Fruit fly (Drosophila melanogaster) whole organism, prepupa: ENCODE results near the gene APC4.

Source experiments
- Blimp-1 ChIP-seq: fragments of 200-800 bp; sonication (Bioruptor generic); optimal IDR thresholded peaks from 3 replicates; lab custom pipeline; 2017; ENCODE audit warnings: missing biosample characterization, missing genetic modification characterization, mild to moderate bottlenecking, moderate library complexity, missing genetic modification reagents
- CG10631 ChIP-seq: fragments of 200-800 bp; sonication (Bioruptor generic); optimal IDR thresholded peaks from 2 replicates; lab custom pipeline; 2016; ENCODE audit warnings: missing biosample characterization, missing genetic modification characterization
- CG10669 ChIP-seq: fragments of 200-800 bp; sonication (Bioruptor generic); optimal IDR thresholded peaks from 3 replicates; lab custom pipeline; 2018; ENCODE audit warnings: missing biosample characterization, mild to moderate bottlenecking, missing genetic modification characterization, moderate library complexity
- CG11294 ChIP-seq: fragments of 200-800 bp; sonication (Bioruptor generic); IDR thresholded peaks from 2 replicates; pipeline ENCODE4 v1.3.6; 2022; ENCODE audit warnings: missing biosample characterization, missing genetic modification characterization
- CG11902 ChIP-seq: fragments of 200-800 bp; sonication (Bioruptor generic); optimal IDR thresholded peaks from 3 replicates; lab custom pipeline; 2016; ENCODE audit warnings: missing biosample characterization, missing genetic modification characterization
- CG15336 ChIP-seq: fragments of 200-800 bp; sonication (Bioruptor generic); IDR thresholded peaks from 2 replicates; pipeline ENCODE4 v1.3.6; 2022; ENCODE audit warnings: missing biosample characterization, missing genetic modification characterization
- CG1621 ChIP-seq: fragments of 200-800 bp; sonication (Bioruptor generic); optimal IDR thresholded peaks from 3 replicates; lab custom pipeline; 2018; ENCODE audit warnings: missing biosample characterization, mild to moderate bottlenecking, missing genetic modification characterization
- CG3032 ChIP-seq: fragments of 200-800 bp; optimal IDR thresholded peaks from 2 replicates; lab custom pipeline; 2019; ENCODE audit warnings: missing biosample characterization, mild to moderate bottlenecking, missing genetic modification characterization, moderate library complexity
- CG31627 ChIP-seq: fragments of 200-800 bp; sonication (Bioruptor generic); optimal IDR thresholded peaks from 3 replicates; lab custom pipeline; 2016; ENCODE audit warnings: missing biosample characterization, missing genetic modification characterization
- CG32006 ChIP-seq: fragments of 200-800 bp; sonication (Bioruptor generic); optimal IDR thresholded peaks from 3 replicates; lab custom pipeline; 2017; ENCODE audit warnings: missing biosample characterization, mild to moderate bottlenecking, missing genetic modification characterization
- CG34406 ChIP-seq: fragments of 200-800 bp; sonication (Bioruptor generic); optimal IDR thresholded peaks from 3 replicates; lab custom pipeline; 2016; ENCODE audit warnings: missing biosample characterization, missing genetic modification characterization
- CG3919 ChIP-seq: fragments of 200-800 bp; sonication (Bioruptor generic); optimal IDR thresholded peaks from 3 replicates; lab custom pipeline; 2016; ENCODE audit warnings: missing biosample characterization, missing genetic modification characterization
- CG4318 ChIP-seq: fragments of 200-800 bp; sonication (Bioruptor generic); optimal IDR thresholded peaks from 3 replicates; lab custom pipeline; 2017; ENCODE audit warnings: missing biosample characterization, mild to moderate bottlenecking, missing genetic modification characterization
- CG6163 ChIP-seq: fragments of 200-800 bp; sonication (Bioruptor generic); IDR thresholded peaks from 3 replicates; pipeline ENCODE4 v1.3.6; 2022; ENCODE audit warnings: missing biosample characterization, missing genetic modification characterization
- CG6792 ChIP-seq: fragments of 200-800 bp; sonication (Bioruptor generic); optimal IDR thresholded peaks from 3 replicates; lab custom pipeline; 2016; ENCODE audit warnings: missing biosample characterization, missing genetic modification characterization
- CG6808 ChIP-seq: fragments of 200-800 bp; sonication (Bioruptor generic); optimal IDR thresholded peaks from 3 replicates; lab custom pipeline; 2017; ENCODE audit warnings: missing biosample characterization, missing genetic modification characterization, mild to moderate bottlenecking, moderate library complexity, missing genetic modification reagents
- CG8119 ChIP-seq: fragments of 200-800 bp; sonication (Bioruptor generic); IDR thresholded peaks from 3 replicates; pipeline ENCODE4 v1.3.6; 2022; ENCODE audit warnings: missing biosample characterization, missing genetic modification characterization
- CG8319 ChIP-seq: fragments of 200-800 bp; sonication (Bioruptor generic); optimal IDR thresholded peaks from 3 replicates; lab custom pipeline; 2016; ENCODE audit warnings: missing biosample characterization, missing genetic modification characterization
- CG8632 ChIP-seq: fragments of 200-800 bp; sonication (Bioruptor generic); optimal IDR thresholded peaks from 3 replicates; lab custom pipeline; 2016; ENCODE audit warnings: missing biosample characterization, missing genetic modification characterization
- CG9139 ChIP-seq: fragments of 200-800 bp; sonication (Bioruptor generic); optimal IDR thresholded peaks from 3 replicates; lab custom pipeline; 2017; ENCODE audit warnings: missing biosample characterization, mild to moderate bottlenecking, missing genetic modification characterization
- Eip75B ChIP-seq: fragments of 200-800 bp; sonication (Bioruptor generic); optimal IDR thresholded peaks from 3 replicates; lab custom pipeline; 2016; ENCODE audit warnings: missing biosample characterization, missing genetic modification characterization
- Eip78C ChIP-seq: fragments of 200-800 bp; sonication (Bioruptor generic); peaks from one replicate; lab custom pipeline; 2016; ENCODE audit warnings: missing biosample characterization, missing genetic modification characterization
- Ets96B ChIP-seq: fragments of 200-800 bp; optimal IDR thresholded peaks from 2 replicates; lab custom pipeline; 2019; ENCODE audit warnings: missing biosample characterization, mild to moderate bottlenecking, missing genetic modification characterization, moderate library complexity
- Gug ChIP-seq: fragments of 200-800 bp; sonication (Bioruptor generic); IDR thresholded peaks from 2 replicates; pipeline ENCODE4 v1.3.6; 2022; ENCODE audit warnings: missing biosample characterization, missing genetic modification characterization
- Hr38 ChIP-seq: sonication (Bioruptor generic); optimal IDR thresholded peaks from 2 replicates; lab custom pipeline; 2016; ENCODE audit warnings: missing biosample characterization, missing genetic modification characterization
- Hr39 ChIP-seq: fragments of 200-800 bp; sonication (Bioruptor generic); optimal IDR thresholded peaks from 2 replicates; lab custom pipeline; 2016; ENCODE audit warnings: missing biosample characterization, missing genetic modification characterization
- Hr4 ChIP-seq: fragments of 200-800 bp; sonication (Bioruptor generic); optimal IDR thresholded peaks from 3 replicates; lab custom pipeline; 2016; ENCODE audit warnings: missing biosample characterization, missing genetic modification characterization
- Lpt ChIP-seq: fragments of 200-800 bp; sonication (Bioruptor generic); optimal IDR thresholded peaks from 3 replicates; lab custom pipeline; 2016; ENCODE audit warnings: missing biosample characterization, missing genetic modification characterization
- Met ChIP-seq: fragments of 200-800 bp; sonication (Bioruptor generic); optimal IDR thresholded peaks from 3 replicates; lab custom pipeline; 2016; ENCODE audit warnings: missing biosample characterization, missing genetic modification characterization
- OdsH ChIP-seq: fragments of 200-800 bp; sonication (Bioruptor generic); optimal IDR thresholded peaks from 3 replicates; lab custom pipeline; 2016; ENCODE audit warnings: missing biosample characterization, missing genetic modification characterization
- Smox ChIP-seq: fragments of 200-800 bp; sonication (Bioruptor generic); optimal IDR thresholded peaks from 3 replicates; lab custom pipeline; 2016; ENCODE audit warnings: missing biosample characterization, missing genetic modification characterization
- Sox14 ChIP-seq: fragments of 200-800 bp; sonication (Bioruptor generic); optimal IDR thresholded peaks from 3 replicates; lab custom pipeline; 2016; ENCODE audit warnings: missing biosample characterization, missing genetic modification characterization
- achi ChIP-seq: fragments of 200-800 bp; sonication (Bioruptor generic); optimal IDR thresholded peaks from 3 replicates; lab custom pipeline; 2016; ENCODE audit warnings: missing biosample characterization, missing genetic modification characterization
- acj6 ChIP-seq: fragments of 200-800 bp; sonication (Bioruptor generic); optimal IDR thresholded peaks from 3 replicates; lab custom pipeline; 2016; ENCODE audit warnings: missing biosample characterization, missing genetic modification characterization
- cyc ChIP-seq: fragments of 200-800 bp; sonication (Bioruptor generic); optimal IDR thresholded peaks from 3 replicates; lab custom pipeline; 2016; ENCODE audit warnings: missing biosample characterization, missing genetic modification characterization
- dac ChIP-seq: fragments of 200-800 bp; sonication (Bioruptor generic); optimal IDR thresholded peaks from 2 replicates; lab custom pipeline; 2017; ENCODE audit warnings: missing biosample characterization, mild to moderate bottlenecking, missing genetic modification characterization
- esn ChIP-seq: fragments of 200-800 bp; sonication (Bioruptor generic); optimal IDR thresholded peaks from 2 replicates; lab custom pipeline; 2016; ENCODE audit warnings: missing biosample characterization, mild to moderate bottlenecking, missing genetic modification characterization, moderate library complexity
- fd59A ChIP-seq: fragments of 200-800 bp; sonication (Bioruptor generic); optimal IDR thresholded peaks from 2 replicates; lab custom pipeline; 2017; ENCODE audit warnings: missing biosample characterization, mild to moderate bottlenecking, missing genetic modification characterization, missing genetic modification reagents
- fd85E ChIP-seq: fragments of 200-800 bp; sonication (Bioruptor generic); optimal IDR thresholded peaks from 3 replicates; lab custom pipeline; 2016; ENCODE audit warnings: missing biosample characterization, missing genetic modification characterization
- fkh ChIP-seq: fragments of 200-800 bp; sonication (Bioruptor generic); optimal IDR thresholded peaks from 3 replicates; lab custom pipeline; 2017; ENCODE audit warnings: missing biosample characterization, mild to moderate bottlenecking, missing genetic modification characterization, moderate library complexity
- lz ChIP-seq: fragments of 200-800 bp; sonication (Bioruptor generic); optimal IDR thresholded peaks from 3 replicates; lab custom pipeline; 2016; ENCODE audit warnings: missing biosample characterization, missing genetic modification characterization
- net ChIP-seq: fragments of 200-800 bp; sonication (Bioruptor generic); optimal IDR thresholded peaks from 3 replicates; lab custom pipeline; 2016; ENCODE audit warnings: missing biosample characterization, missing genetic modification characterization
- pdm3 ChIP-seq: fragments of 200-800 bp; sonication (Bioruptor generic); optimal IDR thresholded peaks from 3 replicates; lab custom pipeline; 2016; ENCODE audit warnings: missing biosample characterization, missing genetic modification characterization
- salr ChIP-seq, 2 experiments: fragments of 200-800 bp; sonication (Bioruptor generic); optimal IDR thresholded peaks; 3 replicates each; lab custom pipeline; 2016 to 2018; ENCODE audit warnings: missing biosample characterization in 2 of 2, missing genetic modification characterization in 2 of 2, mild to moderate bottlenecking in 1 of 2
- spab ChIP-seq: fragments of 200-800 bp; sonication (Bioruptor generic); optimal IDR thresholded peaks from 2 replicates; lab custom pipeline; 2017; ENCODE audit warnings: missing biosample characterization, mild to moderate bottlenecking, missing genetic modification characterization, missing genetic modification reagents
- svp ChIP-seq: fragments of 200-800 bp; sonication (Bioruptor generic); peaks from one replicate; lab custom pipeline; 2016; ENCODE audit warnings: missing biosample characterization, missing genetic modification characterization
- topi ChIP-seq: fragments of 200-800 bp; sonication (Bioruptor generic); optimal IDR thresholded peaks from 3 replicates; lab custom pipeline; 2016; ENCODE audit warnings: missing biosample characterization, missing genetic modification characterization
- vri ChIP-seq: fragments of 200-800 bp; sonication (Bioruptor generic); optimal IDR thresholded peaks from 3 replicates; lab custom pipeline; 2016; ENCODE audit warnings: missing biosample characterization, mild to moderate bottlenecking, missing genetic modification characterization

Gene APC4

dm6 chrX:9046383-9046941, 36.3 kb upstream of the APC4 start:
- peak; percentile 28 for TF ChIP-seq CG3032 (tag; lab: Kevin White, UChicago)
- TF ChIP-seq vri, result peak; percentile 4
- TF ChIP-seq Hr4 (GFP tag; lab: Kevin White, UChicago), result no peak
- peak; percentile 6 for TF ChIP-seq Sox14
- TF ChIP-seq CG6163, result peak; percentile 50
- no peak for TF ChIP-seq CG1621 (tag; lab: Kevin White, UChicago)
- no peak for TF ChIP-seq CG8319 (GFP tag; lab: Kevin White, UChicago)
- TF ChIP-seq lz, result peak; percentile 26
- TF ChIP-seq OdsH (GFP tag; lab: Kevin White, UChicago), result peak; percentile 34
- no peak for TF ChIP-seq CG6808 (GFP tag; lab: Kevin White, UChicago)
- TF ChIP-seq Eip78C (GFP tag; lab: Kevin White, UChicago), result peak; percentile 86
- TF ChIP-seq CG32006 (GFP tag; lab: Kevin White, UChicago), result peak; percentile 15
- TF ChIP-seq spab (GFP tag; lab: Kevin White, UChicago), result peak; percentile 32
- no peak for TF ChIP-seq cyc (GFP tag; lab: Kevin White, UChicago)
- TF ChIP-seq achi (GFP tag; lab: Kevin White, UChicago), result peak; percentile 34
- TF ChIP-seq pdm3 (GFP tag; lab: Kevin White, UChicago), result peak; percentile 41
- peak; percentile 20 for TF ChIP-seq Eip75B
- peak; percentile 41 for TF ChIP-seq CG10669
- peak; percentile 29 for TF ChIP-seq CG10631 (GFP tag; lab: Kevin White, UChicago)
- 0 out of 2 replicates have a peak, but pooled peaks have one; percentile 9 for TF ChIP-seq CG15336
- peak; percentile 35 for TF ChIP-seq Hr39 (GFP tag; lab: Kevin White, UChicago)
- peak; percentile 5 for TF ChIP-seq fd59A (GFP tag; lab: Kevin White, UChicago)
- TF ChIP-seq CG6792 (GFP tag; lab: Kevin White, UChicago), result peak; percentile 23
- peak; percentile 22 for TF ChIP-seq CG31627 (GFP tag; lab: Kevin White, UChicago)
- TF ChIP-seq acj6 (GFP tag; lab: Kevin White, UChicago), result peak; percentile 33
- TF ChIP-seq Ets96B (tag; lab: Kevin White, UChicago), result peak; percentile 43
- peak; percentile 15 for TF ChIP-seq CG34406 (GFP tag; lab: Kevin White, UChicago)
- TF ChIP-seq CG8632 (GFP tag; lab: Kevin White, UChicago), result peak; percentile 44
- TF ChIP-seq esn (GFP tag; lab: Kevin White, UChicago), result peak; percentile 32
- TF ChIP-seq Blimp-1 (GFP tag; lab: Kevin White, UChicago), result no peak
- TF ChIP-seq Smox (GFP tag; lab: Kevin White, UChicago), result peak; percentile 31
- no peak for TF ChIP-seq fd85E (GFP tag; lab: Kevin White, UChicago)
- peak; percentile 15 for TF ChIP-seq topi
- TF ChIP-seq Met (GFP tag; lab: Kevin White, UChicago), result peak; percentile 25
- TF ChIP-seq net (GFP tag; lab: Kevin White, UChicago), result no peak
- TF ChIP-seq CG8119 (GFP tag; lab: Robert Waterston, UW), result peak; percentile 46; the same call in 1 of the 3 replicates
- peak; percentile 64 for TF ChIP-seq svp (GFP tag; lab: Kevin White, UChicago)

dm6 chrX:9046986-9047385, 35.7 kb upstream of the APC4 start:
- peak; percentile 62 for TF ChIP-seq CG32006 (GFP tag; lab: Kevin White, UChicago)
- TF ChIP-seq Hr38, result no peak
- TF ChIP-seq net (GFP tag; lab: Kevin White, UChicago), result peak; percentile 46
- peak; percentile 66 for TF ChIP-seq acj6 (GFP tag; lab: Kevin White, UChicago)
- TF ChIP-seq CG4318 (GFP tag; lab: Kevin White, UChicago), result peak; percentile 57
- TF ChIP-seq CG3032 (tag; lab: Kevin White, UChicago), result peak; percentile 57
- peak; percentile 5 for TF ChIP-seq CG34406 (GFP tag; lab: Kevin White, UChicago)
- peak; percentile 75 for TF ChIP-seq Gug (GFP tag; lab: Robert Waterston, UW)
- peak; percentile 13 for TF ChIP-seq Smox (GFP tag; lab: Kevin White, UChicago)
- TF ChIP-seq topi, result peak; percentile 32
- TF ChIP-seq Hr4 (GFP tag; lab: Kevin White, UChicago), result peak; percentile 69
- peak; percentile 77 for TF ChIP-seq CG11294 (GFP tag; lab: Robert Waterston, UW)
- peak; percentile 27 for TF ChIP-seq Eip75B
- peak; percentile 33 for TF ChIP-seq CG31627 (GFP tag; lab: Kevin White, UChicago)
- peak; percentile 26 for TF ChIP-seq dac (GFP tag; lab: Kevin White, UChicago)
- TF ChIP-seq CG8319 (GFP tag; lab: Kevin White, UChicago), result no peak
- peak; percentile 63 for TF ChIP-seq CG10669
- peak; percentile 45 for TF ChIP-seq Lpt
- peak; percentile 76 for TF ChIP-seq CG8119 (GFP tag; lab: Robert Waterston, UW)
- TF ChIP-seq OdsH (GFP tag; lab: Kevin White, UChicago), result peak; percentile 55
- TF ChIP-seq CG9139 (GFP tag; lab: Kevin White, UChicago), result no peak
- TF ChIP-seq fkh (GFP tag; lab: Kevin White, UChicago), result no peak
- TF ChIP-seq CG11902 (GFP tag; lab: Kevin White, UChicago), result peak; percentile 35
- TF ChIP-seq fd85E (GFP tag; lab: Kevin White, UChicago), result no peak
- no peak for TF ChIP-seq CG6808 (GFP tag; lab: Kevin White, UChicago)
- peak; percentile 73 for TF ChIP-seq CG3919 (GFP tag; lab: Kevin White, UChicago)
- TF ChIP-seq Met (GFP tag; lab: Kevin White, UChicago), result peak; percentile 44
- TF ChIP-seq CG8632 (GFP tag; lab: Kevin White, UChicago), result peak; percentile 3
- TF ChIP-seq salr (GFP tag; optimal IDR thresholded peaks at IDR 0.05; lab: Kevin White, UChicago), result peak in 1 of 2 experiments; percentile 50
